Fruit fly (Drosophila melanogaster) whole organism, prepupa: Measurements from ENCODE around the gene mu2.

Experiments
- CG10631 ChIP-seq: fragments of 200-800 bp; sonication (Bioruptor generic); optimal IDR thresholded peaks from 2 replicates; lab custom pipeline; 2016; ENCODE audit warnings: missing biosample characterization, missing genetic modification characterization
- CG10669 ChIP-seq: fragments of 200-800 bp; sonication (Bioruptor generic); optimal IDR thresholded peaks from 3 replicates; lab custom pipeline; 2018; ENCODE audit warnings: missing biosample characterization, mild to moderate bottlenecking, missing genetic modification characterization, moderate library complexity
- CG11294 ChIP-seq: fragments of 200-800 bp; sonication (Bioruptor generic); IDR thresholded peaks from 2 replicates; pipeline ENCODE4 v1.3.6; 2022; ENCODE audit warnings: missing biosample characterization, missing genetic modification characterization
- CG11762 ChIP-seq: fragments of 200-800 bp; sonication (Bioruptor generic); optimal IDR thresholded peaks from 3 replicates; lab custom pipeline; 2016; ENCODE audit warnings: missing biosample characterization, missing genetic modification characterization; ENCODE audit not compliant: insufficient read depth
- CG11902 ChIP-seq: fragments of 200-800 bp; sonication (Bioruptor generic); optimal IDR thresholded peaks from 3 replicates; lab custom pipeline; 2016; ENCODE audit warnings: missing biosample characterization, missing genetic modification characterization
- CG15336 ChIP-seq: fragments of 200-800 bp; sonication (Bioruptor generic); IDR thresholded peaks from 2 replicates; pipeline ENCODE4 v1.3.6; 2022; ENCODE audit warnings: missing biosample characterization, missing genetic modification characterization
- CG16779 ChIP-seq: fragments of 200-800 bp; sonication (Bioruptor generic); optimal IDR thresholded peaks from 3 replicates; lab custom pipeline; 2017; ENCODE audit warnings: missing biosample characterization, mild to moderate bottlenecking, missing genetic modification characterization
- CG3032 ChIP-seq: fragments of 200-800 bp; optimal IDR thresholded peaks from 2 replicates; lab custom pipeline; 2019; ENCODE audit warnings: missing biosample characterization, mild to moderate bottlenecking, missing genetic modification characterization, moderate library complexity
- CG31627 ChIP-seq: fragments of 200-800 bp; sonication (Bioruptor generic); optimal IDR thresholded peaks from 3 replicates; lab custom pipeline; 2016; ENCODE audit warnings: missing biosample characterization, missing genetic modification characterization
- CG32006 ChIP-seq: fragments of 200-800 bp; sonication (Bioruptor generic); optimal IDR thresholded peaks from 3 replicates; lab custom pipeline; 2017; ENCODE audit warnings: missing biosample characterization, mild to moderate bottlenecking, missing genetic modification characterization
- CG34406 ChIP-seq: fragments of 200-800 bp; sonication (Bioruptor generic); optimal IDR thresholded peaks from 3 replicates; lab custom pipeline; 2016; ENCODE audit warnings: missing biosample characterization, missing genetic modification characterization
- CG3919 ChIP-seq: fragments of 200-800 bp; sonication (Bioruptor generic); optimal IDR thresholded peaks from 3 replicates; lab custom pipeline; 2016; ENCODE audit warnings: missing biosample characterization, missing genetic modification characterization
- CG6163 ChIP-seq: fragments of 200-800 bp; sonication (Bioruptor generic); IDR thresholded peaks from 3 replicates; pipeline ENCODE4 v1.3.6; 2022; ENCODE audit warnings: missing biosample characterization, missing genetic modification characterization
- CG6276 ChIP-seq: fragments of 200-800 bp; sonication (Bioruptor generic); optimal IDR thresholded peaks from 2 replicates; lab custom pipeline; 2017; ENCODE audit warnings: missing biosample characterization, mild to moderate bottlenecking, missing genetic modification characterization
- CG6808 ChIP-seq: fragments of 200-800 bp; sonication (Bioruptor generic); optimal IDR thresholded peaks from 3 replicates; lab custom pipeline; 2017; ENCODE audit warnings: missing biosample characterization, missing genetic modification characterization, mild to moderate bottlenecking, moderate library complexity, missing genetic modification reagents
- CG8119 ChIP-seq: fragments of 200-800 bp; sonication (Bioruptor generic); IDR thresholded peaks from 3 replicates; pipeline ENCODE4 v1.3.6; 2022; ENCODE audit warnings: missing biosample characterization, missing genetic modification characterization
- CG8319 ChIP-seq: fragments of 200-800 bp; sonication (Bioruptor generic); optimal IDR thresholded peaks from 3 replicates; lab custom pipeline; 2016; ENCODE audit warnings: missing biosample characterization, missing genetic modification characterization
- Eip78C ChIP-seq: fragments of 200-800 bp; sonication (Bioruptor generic); peaks from one replicate; lab custom pipeline; 2016; ENCODE audit warnings: missing biosample characterization, missing genetic modification characterization
- Eip93F ChIP-seq: fragments of 200-800 bp; sonication (Bioruptor generic); optimal IDR thresholded peaks from 2 replicates; lab custom pipeline; 2016; ENCODE audit warnings: missing biosample characterization, mild to moderate bottlenecking, missing genetic modification characterization
- Ets21C ChIP-seq: fragments of 200-800 bp; sonication (Bioruptor generic); optimal IDR thresholded peaks from 3 replicates; lab custom pipeline; 2016; ENCODE audit warnings: missing biosample characterization, missing genetic modification characterization
- Ets96B ChIP-seq: fragments of 200-800 bp; optimal IDR thresholded peaks from 2 replicates; lab custom pipeline; 2019; ENCODE audit warnings: missing biosample characterization, mild to moderate bottlenecking, missing genetic modification characterization, moderate library complexity
- Gug ChIP-seq: fragments of 200-800 bp; sonication (Bioruptor generic); IDR thresholded peaks from 2 replicates; pipeline ENCODE4 v1.3.6; 2022; ENCODE audit warnings: missing biosample characterization, missing genetic modification characterization
- Hr38 ChIP-seq: sonication (Bioruptor generic); optimal IDR thresholded peaks from 2 replicates; lab custom pipeline; 2016; ENCODE audit warnings: missing biosample characterization, missing genetic modification characterization
- Hr39 ChIP-seq: fragments of 200-800 bp; sonication (Bioruptor generic); optimal IDR thresholded peaks from 2 replicates; lab custom pipeline; 2016; ENCODE audit warnings: missing biosample characterization, missing genetic modification characterization
- OdsH ChIP-seq: fragments of 200-800 bp; sonication (Bioruptor generic); optimal IDR thresholded peaks from 3 replicates; lab custom pipeline; 2016; ENCODE audit warnings: missing biosample characterization, missing genetic modification characterization
- Smox ChIP-seq: fragments of 200-800 bp; sonication (Bioruptor generic); optimal IDR thresholded peaks from 3 replicates; lab custom pipeline; 2016; ENCODE audit warnings: missing biosample characterization, missing genetic modification characterization
- Sox14 ChIP-seq: fragments of 200-800 bp; sonication (Bioruptor generic); optimal IDR thresholded peaks from 3 replicates; lab custom pipeline; 2016; ENCODE audit warnings: missing biosample characterization, missing genetic modification characterization
- Sox15 ChIP-seq: fragments of 200-800 bp; sonication (Bioruptor generic); optimal IDR thresholded peaks from 3 replicates; lab custom pipeline; 2016; ENCODE audit warnings: missing biosample characterization, missing genetic modification characterization
- achi ChIP-seq: fragments of 200-800 bp; sonication (Bioruptor generic); optimal IDR thresholded peaks from 3 replicates; lab custom pipeline; 2016; ENCODE audit warnings: missing biosample characterization, missing genetic modification characterization
- eg ChIP-seq: fragments of 200-800 bp; sonication (Bioruptor generic); IDR thresholded peaks from 3 replicates; pipeline ENCODE4 v1.3.6; 2022; ENCODE audit warnings: missing biosample characterization, missing genetic modification characterization
- fd85E ChIP-seq: fragments of 200-800 bp; sonication (Bioruptor generic); optimal IDR thresholded peaks from 3 replicates; lab custom pipeline; 2016; ENCODE audit warnings: missing biosample characterization, missing genetic modification characterization
- fkh ChIP-seq: fragments of 200-800 bp; sonication (Bioruptor generic); optimal IDR thresholded peaks from 3 replicates; lab custom pipeline; 2017; ENCODE audit warnings: missing biosample characterization, mild to moderate bottlenecking, missing genetic modification characterization, moderate library complexity
- lz ChIP-seq: fragments of 200-800 bp; sonication (Bioruptor generic); optimal IDR thresholded peaks from 3 replicates; lab custom pipeline; 2016; ENCODE audit warnings: missing biosample characterization, missing genetic modification characterization
- net ChIP-seq: fragments of 200-800 bp; sonication (Bioruptor generic); optimal IDR thresholded peaks from 3 replicates; lab custom pipeline; 2016; ENCODE audit warnings: missing biosample characterization, missing genetic modification characterization
- salr ChIP-seq, 2 experiments: fragments of 200-800 bp; sonication (Bioruptor generic); optimal IDR thresholded peaks; 3 replicates each; lab custom pipeline; 2016 to 2018; ENCODE audit warnings: missing biosample characterization in 2 of 2, missing genetic modification characterization in 2 of 2, mild to moderate bottlenecking in 1 of 2
- spab ChIP-seq: fragments of 200-800 bp; sonication (Bioruptor generic); optimal IDR thresholded peaks from 2 replicates; lab custom pipeline; 2017; ENCODE audit warnings: missing biosample characterization, mild to moderate bottlenecking, missing genetic modification characterization, missing genetic modification reagents
- ss ChIP-seq, 2 experiments: fragments of 200-800 bp; sonication (Bioruptor generic); optimal IDR thresholded peaks; 2 replicates in 1 of 2; 3 replicates in 1 of 2; lab custom pipeline; 2017 to 2018; ENCODE audit warnings: mild to moderate bottlenecking in 2 of 2, missing biosample characterization in 2 of 2, missing genetic modification characterization in 2 of 2, moderate library complexity in 1 of 2
- svp ChIP-seq: fragments of 200-800 bp; sonication (Bioruptor generic); peaks from one replicate; lab custom pipeline; 2016; ENCODE audit warnings: missing biosample characterization, missing genetic modification characterization
- vri ChIP-seq: fragments of 200-800 bp; sonication (Bioruptor generic); optimal IDR thresholded peaks from 3 replicates; lab custom pipeline; 2016; ENCODE audit warnings: missing biosample characterization, mild to moderate bottlenecking, missing genetic modification characterization

Gene mu2

DNA sequence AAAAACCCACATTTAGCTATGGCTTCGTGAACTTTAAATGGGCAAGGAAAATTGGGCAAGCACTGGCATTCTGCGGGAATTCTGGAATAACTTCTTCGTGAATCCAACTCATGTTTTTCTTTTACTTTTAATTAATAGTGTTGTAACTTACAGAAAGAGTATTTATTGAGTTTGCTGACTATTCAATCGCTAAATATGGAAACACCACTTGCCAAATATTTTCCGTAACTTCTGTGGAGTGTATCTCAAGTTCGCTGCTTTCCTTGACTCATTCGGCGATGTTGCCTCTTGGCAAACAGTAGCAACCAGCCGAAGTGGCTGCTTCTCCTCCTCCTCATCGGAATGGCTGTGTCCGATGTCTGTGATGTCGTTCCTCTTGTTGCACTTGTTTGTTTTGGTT lies 42.0 kb downstream of the mu2 start (continued):
- TF ChIP-seq CG32006 (GFP tag; lab: Kevin White, UChicago) (peak; percentile 92), CG11762 (no peak), CG16779 (tag; lab: Kevin White, UChicago) (no peak), Ets96B (peak; percentile 0), Sox14 (GFP tag; lab: Kevin White, UChicago) (no peak), salr (GFP tag; optimal IDR thresholded peaks at IDR 0.05; lab: Kevin White, UChicago) (peak in 1 of 2 experiments; percentile 10), CG15336 (GFP tag; lab: Robert Waterston, UW) (peak; percentile 74), Hr39 (GFP tag; lab: Kevin White, UChicago) (peak; percentile 11), CG8319 (GFP tag; lab: Kevin White, UChicago) (no peak), CG10669 (peak; percentile 9), lz (GFP tag; lab: Kevin White, UChicago) (no peak), ss (GFP tag; optimal IDR thresholded peaks at IDR 0.05; lab: Kevin White, UChicago) (no peak), achi (GFP tag; lab: Kevin White, UChicago) (peak; percentile 41), spab (GFP tag; lab: Kevin White, UChicago) (peak; percentile 3), CG6808 (GFP tag; lab: Kevin White, UChicago) (peak; percentile 21), Smox (GFP tag; lab: Kevin White, UChicago) (peak; percentile 25), vri (GFP tag; lab: Kevin White, UChicago) (no peak), Hr38 (GFP tag; lab: Kevin White, UChicago) (no peak), fkh (GFP tag; lab: Kevin White, UChicago) (no peak), CG11902 (GFP tag; lab: Kevin White, UChicago) (peak; percentile 41), fd85E (GFP tag; lab: Kevin White, UChicago) (no peak), CG3919 (GFP tag; lab: Kevin White, UChicago) (peak; percentile 56), Sox15 (GFP tag; lab: Kevin White, UChicago) (peak; percentile 28), CG3032 (tag; lab: Kevin White, UChicago) (peak; percentile 6), svp (GFP tag; lab: Kevin White, UChicago) (peak; percentile 49), Ets21C (GFP tag; lab: Kevin White, UChicago) (no peak), CG31627 (GFP tag; lab: Kevin White, UChicago) (peak; percentile 16), Gug (no peak), CG6163 (GFP tag; lab: Robert Waterston, UW) (no peak), CG10631 (GFP tag; lab: Kevin White, UChicago) (no peak), Eip93F (GFP tag; lab: Kevin White, UChicago) (no peak), OdsH (GFP tag; lab: Kevin White, UChicago) (peak; percentile 54), net (GFP tag; lab: Kevin White, UChicago) (peak; percentile 52), CG11294 (GFP tag; lab: Robert Waterston, UW) (no peak), CG34406 (GFP tag; lab: Kevin White, UChicago) (peak; percentile 43)

DNA sequence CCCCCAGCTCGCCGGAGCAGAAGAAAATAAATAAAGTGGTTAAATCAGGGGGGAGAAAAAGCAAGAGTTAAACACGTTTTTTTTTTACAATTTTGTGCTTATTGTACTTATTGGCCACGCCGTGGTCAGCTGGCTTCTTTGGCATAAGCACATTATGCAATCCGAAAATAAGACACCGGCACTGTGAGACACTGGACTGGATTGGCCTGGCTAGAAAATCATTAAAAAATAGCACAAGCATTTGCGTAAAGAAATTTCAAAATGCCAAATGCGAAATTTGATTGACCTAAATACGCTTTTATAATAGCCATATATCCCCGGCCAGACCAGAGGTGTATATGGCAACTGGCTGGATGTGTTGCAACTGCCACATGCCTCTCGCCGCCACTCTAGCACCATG lies 42.8 kb downstream of the mu2 start:
- TF ChIP-seq CG11294 (GFP tag; lab: Robert Waterston, UW) (no peak), CG32006 (GFP tag; lab: Kevin White, UChicago) (peak; percentile 56), CG15336 (GFP tag; lab: Robert Waterston, UW) (peak; percentile 38; the same call in 1 of the 2 replicates), eg (peak; percentile 38; the same call in 2 of the 3 replicates), Eip78C (GFP tag; lab: Kevin White, UChicago) (peak; percentile 65), CG8119 (GFP tag; lab: Robert Waterston, UW) (0 out of 3 replicates have a peak, but pooled peaks have one; percentile 16), fkh (GFP tag; lab: Kevin White, UChicago) (no peak), CG6276 (GFP tag; lab: Kevin White, UChicago) (peak; percentile 5)
